Worm (Caenorhabditis elegans) whole organism, L4 larva: ENCODE measurements around the gene C34H4.2.

Source experiments
- ZK546.5 ChIP-seq, 2 experiments: sonication (generic microtip); optimal IDR thresholded peaks; 2 replicates each; lab custom pipeline; 2017; ENCODE audit warnings: missing biosample characterization in 2 of 2, missing genetic modification characterization in 2 of 2
- aha-1 ChIP-seq: fragments of 150-350 bp; peaks from one replicate; lab custom pipeline; 2014; ENCODE audit warnings: missing biosample characterization, missing genetic modification characterization
- ceh-28 ChIP-seq: fragments of 150-350 bp; optimal IDR thresholded peaks from 2 replicates; lab custom pipeline; 2014; ENCODE audit warnings: missing biosample characterization, missing genetic modification reagents, missing genetic modification characterization
- ces-1 ChIP-seq: fragments of 150-350 bp; sonication (generic microtip); optimal IDR thresholded peaks from 4 replicates; lab custom pipeline; 2014; ENCODE audit warnings: missing biosample characterization, missing genetic modification reagents, missing genetic modification characterization
- fos-1 ChIP-seq: fragments of 150-350 bp; optimal IDR thresholded peaks from 2 replicates; lab custom pipeline; 2014; ENCODE audit warnings: missing biosample characterization, missing genetic modification characterization
- lin-13 ChIP-seq: fragments of 150-350 bp; optimal IDR thresholded peaks from 2 replicates; lab custom pipeline; 2014; ENCODE audit warnings: missing biosample characterization, missing genetic modification reagents, missing genetic modification characterization
- lsy-2 ChIP-seq, 2 experiments: fragments of 150-350 bp in 1 of 2; sonication (generic microtip) in 1 of 2; optimal IDR thresholded peaks; 2 replicates each; lab custom pipeline; 2014 to 2017; ENCODE audit warnings: missing biosample characterization in 2 of 2, missing genetic modification characterization in 2 of 2
- skn-1 ChIP-seq: fragments of 150-350 bp; optimal IDR thresholded peaks from 2 replicates; lab custom pipeline; 2014; ENCODE audit warnings: missing biosample characterization, missing genetic modification characterization
- snpc-4 ChIP-seq: fragments of 150-350 bp; optimal IDR thresholded peaks from 2 replicates; lab custom pipeline; 2014; ENCODE audit warnings: missing biosample characterization, missing genetic modification characterization
- zag-1 ChIP-seq: fragments of 150-350 bp; optimal IDR thresholded peaks from 2 replicates; lab custom pipeline; 2014; ENCODE audit warnings: missing biosample characterization, missing genetic modification characterization

- no peak for TF ChIP-seq ZK546.5 (tag; optimal IDR thresholded peaks at IDR 0.05; lab: Kevin White, UChicago)
- TF ChIP-seq ceh-28 (tag; lab: Kevin White, UChicago) = no peak
- no peak for TF ChIP-seq fos-1 (tag; lab: Kevin White, UChicago)
- TF ChIP-seq aha-1 (tag; lab: Kevin White, UChicago) = no peak
- no peak for TF ChIP-seq skn-1 (tag; lab: Kevin White, UChicago)
- no peak for TF ChIP-seq lin-13 (GFP tag; lab: Kevin White, UChicago)
- TF ChIP-seq zag-1 (tag; lab: Kevin White, UChicago) = no peak
- TF ChIP-seq snpc-4 (tag; lab: Kevin White, UChicago) = no peak
- no peak for TF ChIP-seq lsy-2 (tag; optimal IDR thresholded peaks at IDR 0.05; lab: Kevin White, UChicago)
- no peak for TF ChIP-seq ces-1
Observed at ce11 chrIV:1547129-1547528, 6.4 kb upstream of the C34H4.2 start.
